Fruit fly (Drosophila melanogaster) Kc167 (cell line): ENCODE data around the gene Ptp10D.
"Not testable (repeated sequence)": the region's sequence is repeated elsewhere in the genome, so short reads cannot be mapped to it uniquely, and the experiment has no call there.

Source experiments
- Myc ChIP-seq: fragments of >200 bp; optimal IDR thresholded peaks from 2 replicates; lab custom pipeline; 2017; ENCODE audit warnings: missing external identifiers
- Sin3A ChIP-seq: fragments of >200 bp; optimal IDR thresholded peaks from 2 replicates; lab custom pipeline; 2018; ENCODE audit warnings: missing external identifiers
- h ChIP-seq: fragments of >200 bp; optimal IDR thresholded peaks from 3 replicates; lab custom pipeline; 2018; ENCODE audit warnings: missing external identifiers
- insv ChIP-seq: fragments of >200 bp; optimal IDR thresholded peaks from 3 replicates; lab custom pipeline; 2018; ENCODE audit warnings: missing external identifiers
- psq ChIP-seq: fragments of >200 bp; optimal IDR thresholded peaks from 2 replicates; lab custom pipeline; 2017; ENCODE audit warnings: missing external identifiers
- ttk ChIP-seq: sonication (Bioruptor generic); optimal IDR thresholded peaks from 2 replicates; lab custom pipeline; 2017; ENCODE audit warnings: missing external identifiers

Ptp10D gene

DNA sequence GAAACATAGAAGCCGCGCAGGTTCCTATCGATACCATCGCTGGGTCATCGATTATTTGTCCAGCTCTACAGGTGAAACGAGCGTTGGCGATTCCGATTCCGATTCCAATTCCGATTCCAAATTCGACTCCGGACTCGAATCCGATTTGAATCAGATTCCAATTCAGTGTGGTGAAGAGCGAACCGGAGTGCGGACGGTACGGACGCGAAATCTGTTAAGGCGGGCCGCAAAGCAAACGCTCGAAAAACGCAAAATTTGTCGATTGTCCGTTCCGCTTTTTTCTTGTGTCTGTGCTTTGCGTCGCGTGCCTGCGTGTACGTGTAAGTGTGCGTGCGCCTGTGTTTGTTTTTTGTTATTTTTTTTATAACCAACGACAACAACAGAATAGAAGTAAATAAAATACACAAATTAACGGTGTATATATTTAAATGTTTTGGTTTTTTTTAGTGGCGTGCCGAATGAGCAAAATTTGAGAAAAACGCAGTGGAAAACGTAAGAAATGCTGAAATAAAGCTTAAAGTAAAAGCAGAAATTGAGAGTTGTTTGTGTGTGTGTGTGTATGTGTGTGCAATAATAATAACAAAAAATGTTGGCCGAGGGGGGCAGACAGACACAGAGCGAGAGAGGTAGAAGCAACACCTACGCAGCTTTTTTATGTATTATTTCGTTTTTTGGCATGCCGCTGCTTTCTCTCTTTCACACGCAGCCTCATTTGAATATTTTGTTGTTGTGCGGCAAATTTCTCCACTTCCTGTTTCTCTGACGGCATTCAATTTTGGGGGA, at the start of gene Ptp10D:
Ptp10D (plus strand) TSS at position 150 of the 783 bp plus-strand sequence.
- TF ChIP-seq Sin3A = no peak
- TF ChIP-seq insv (lab: Kevin White, UChicago) = no peak
- TF ChIP-seq ttk (lab: Kevin White, UChicago) = no peak
- no peak for TF ChIP-seq h (lab: Kevin White, UChicago)
- no peak for TF ChIP-seq psq
- TF ChIP-seq Myc (lab: Kevin White, UChicago) = no peak

DNA sequence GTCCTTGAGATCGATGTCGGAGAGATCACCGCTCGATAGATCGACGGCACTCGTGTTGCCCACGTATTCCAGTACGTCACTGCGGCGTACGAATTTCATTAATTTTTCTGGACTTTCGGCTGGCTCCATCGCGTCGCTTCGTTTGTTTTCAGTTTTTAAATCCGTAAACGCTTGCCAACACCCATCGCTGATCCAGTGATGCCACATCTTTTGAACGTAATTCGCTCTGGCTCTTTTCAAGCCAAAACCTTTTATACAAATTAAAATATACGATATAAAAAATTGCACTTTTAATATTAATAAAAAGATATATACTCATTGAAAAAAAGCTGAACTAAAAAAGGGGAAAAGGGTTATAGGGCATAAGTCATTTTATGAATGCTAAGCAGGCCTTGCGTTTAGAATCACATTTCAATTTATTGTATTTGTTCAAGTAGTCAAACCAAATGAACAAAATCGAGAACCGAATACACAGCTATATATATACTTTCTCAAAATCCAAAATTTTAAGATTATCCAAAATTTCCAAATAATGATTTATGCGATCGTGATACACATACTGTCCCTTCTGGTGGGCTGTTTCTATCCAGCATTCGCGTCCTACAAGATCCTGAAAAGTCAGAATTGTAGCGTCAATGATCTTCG, 49.4 kb upstream of the Ptp10D start, which contains the start of the genes Kmn1 and Reepl1:
Kmn1 (minus strand) TSS at position 173 of the 645 bp plus-strand sequence.
Reepl1 (plus strand) TSS at position 438 of the 645 bp plus-strand sequence.
- TF ChIP-seq Myc (lab: Kevin White, UChicago) = no peak
- no peak for TF ChIP-seq insv (lab: Kevin White, UChicago)
- TF ChIP-seq ttk (lab: Kevin White, UChicago) = no peak
- no peak for TF ChIP-seq psq
- no peak for TF ChIP-seq Sin3A
- no peak for TF ChIP-seq h (lab: Kevin White, UChicago)

- TF ChIP-seq h (lab: Kevin White, UChicago) (no peak), psq (no peak), ttk (lab: Kevin White, UChicago) (no peak), Myc (lab: Kevin White, UChicago) (no peak), insv (lab: Kevin White, UChicago) (no peak), Sin3A (no peak)
These were observed 48.3 kb upstream of the Ptp10D start, which contains the start of gene CG11696 for dm6 chrX:11573529-11573928. Gene CG11696, plus strand, starts transcription at chrX:11573731.

- TF ChIP-seq h (lab: Kevin White, UChicago) (no peak), insv (lab: Kevin White, UChicago) (no peak)
These were observed 45.3 kb upstream of the Ptp10D start, which contains the start of gene CG11695 for dm6 chrX:11576540-11576939. Gene CG11695, plus strand, starts transcription at chrX:11576883.

DNA sequence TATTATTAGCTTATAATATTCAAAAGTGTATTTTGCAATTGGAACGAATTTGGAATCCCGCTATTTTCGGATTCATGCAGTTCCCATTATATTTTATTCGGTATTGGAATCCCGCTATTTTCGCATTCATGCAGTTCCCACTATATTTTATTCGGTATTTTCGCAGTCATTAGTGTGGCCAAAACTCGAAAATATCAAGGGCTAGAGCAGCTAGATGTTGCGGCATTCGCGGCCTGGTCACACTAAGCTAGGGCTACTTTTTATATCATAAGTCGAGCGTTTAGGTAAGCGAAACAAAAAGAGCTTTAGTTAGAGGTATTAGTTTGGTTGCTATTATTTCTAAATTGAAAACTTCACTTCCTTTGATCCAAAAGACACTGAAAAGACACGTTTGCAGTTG, 43.0 kb upstream of the Ptp10D start:
- TF ChIP-seq Myc (lab: Kevin White, UChicago) = no peak
- no peak for TF ChIP-seq h (lab: Kevin White, UChicago)
- TF ChIP-seq psq = no peak
- no peak for TF ChIP-seq ttk (lab: Kevin White, UChicago)
- no peak for TF ChIP-seq insv (lab: Kevin White, UChicago)
- TF ChIP-seq Sin3A = no peak

dm6 chrX:11580200-11580840, 41.5 kb upstream of the Ptp10D start, which contains the start of gene nod:
Gene nod, plus strand, starts transcription at chrX:11580772.
- no peak for TF ChIP-seq Myc (lab: Kevin White, UChicago)
- TF ChIP-seq psq = no peak
- no peak for TF ChIP-seq Sin3A
- no peak for TF ChIP-seq ttk (lab: Kevin White, UChicago)
- no peak for TF ChIP-seq insv (lab: Kevin White, UChicago)
- TF ChIP-seq h (lab: Kevin White, UChicago) = no peak

dm6 chrX:11584075-11584474, 37.7 kb upstream of the Ptp10D start, which contains the start of gene pkm:
Gene pkm, minus strand, starts transcription at chrX:11584175.
- TF ChIP-seq h (lab: Kevin White, UChicago) (no peak), ttk (lab: Kevin White, UChicago) (no peak), Myc (lab: Kevin White, UChicago) (no peak), psq (no peak), insv (lab: Kevin White, UChicago) (no peak), Sin3A (no peak)

DNA sequence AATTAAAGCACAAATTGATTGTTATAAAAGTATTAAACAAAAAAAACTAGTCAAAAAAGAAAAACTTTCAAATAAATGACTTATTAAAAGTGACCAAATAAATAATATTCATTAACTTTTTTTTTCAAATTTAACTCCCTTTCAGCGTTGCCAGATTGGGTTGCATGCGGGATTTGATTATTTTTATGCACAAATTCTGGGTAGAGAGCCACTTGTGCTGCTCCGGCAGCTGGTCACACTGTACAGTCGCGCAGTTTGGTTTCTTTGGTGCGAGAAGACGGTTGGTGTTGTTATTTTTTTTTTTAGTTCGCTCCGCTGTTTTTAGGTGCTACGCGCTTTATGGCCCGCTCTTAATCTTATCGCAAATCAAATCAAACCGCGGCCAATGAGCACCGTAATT, 22.2 kb upstream of the Ptp10D start, which contains the start of gene rho-4:
rho-4 (plus strand) TSS at position 250 of the 400 bp plus-strand sequence.
- not testable (repeated sequence) for TF ChIP-seq insv (lab: Kevin White, UChicago); ttk (lab: Kevin White, UChicago); psq

DNA sequence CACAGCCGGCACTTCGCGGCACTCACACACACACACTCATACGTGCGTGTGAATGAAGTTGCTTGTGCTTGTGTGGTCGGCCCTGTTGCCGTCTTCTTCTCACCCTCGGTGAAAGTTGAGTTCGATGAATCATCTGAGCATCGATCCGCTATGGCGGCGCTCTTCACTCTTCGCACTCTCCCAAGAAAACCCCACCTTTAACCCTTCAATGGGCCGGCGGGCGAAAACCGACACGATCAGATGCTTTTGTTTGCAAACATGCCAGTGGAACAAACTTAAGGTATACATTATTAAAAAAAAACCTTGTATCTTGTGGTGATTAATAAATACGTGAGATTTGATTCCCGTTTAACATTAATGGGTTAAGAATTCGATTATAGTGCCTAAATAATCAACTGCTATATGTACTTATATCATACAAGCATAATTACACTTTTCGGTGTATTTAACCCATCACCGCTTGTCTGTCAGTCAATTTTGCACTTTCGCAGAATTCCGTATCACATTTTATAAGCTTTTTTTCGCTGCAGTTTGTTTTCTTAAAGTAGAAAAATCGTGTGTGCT, 20.9 kb upstream of the Ptp10D start:
- TF ChIP-seq Sin3A (no peak), ttk (lab: Kevin White, UChicago) (no peak), psq (no peak), h (lab: Kevin White, UChicago) (no peak), insv (lab: Kevin White, UChicago) (no peak), Myc (lab: Kevin White, UChicago) (no peak)

DNA sequence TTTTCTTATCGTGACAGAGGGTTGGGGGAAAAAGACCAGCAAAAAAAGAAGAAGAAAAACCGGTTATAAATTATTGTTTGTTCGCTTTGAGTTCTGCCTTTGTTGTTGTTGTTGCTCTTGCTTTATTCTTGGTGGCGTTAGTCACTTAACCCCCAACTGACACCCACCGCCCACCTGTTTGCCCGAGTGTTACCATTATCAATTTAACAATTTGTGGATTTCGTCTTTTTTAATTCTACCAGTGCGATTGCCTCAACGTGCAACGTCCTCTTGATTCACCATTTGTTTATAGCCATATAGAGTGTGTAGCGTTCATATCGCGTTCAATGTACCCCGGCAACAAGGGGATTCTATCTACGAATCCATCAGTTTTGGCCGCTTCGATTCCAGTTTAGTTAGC, 20.4 kb upstream of the Ptp10D start:
- TF ChIP-seq h (lab: Kevin White, UChicago) (no peak), Myc (lab: Kevin White, UChicago) (no peak), psq (no peak), Sin3A (no peak), ttk (lab: Kevin White, UChicago) (no peak), insv (lab: Kevin White, UChicago) (no peak)

- no peak for TF ChIP-seq insv (lab: Kevin White, UChicago)
- no peak for TF ChIP-seq ttk (lab: Kevin White, UChicago)
- no peak for TF ChIP-seq Sin3A
- no peak for TF ChIP-seq h (lab: Kevin White, UChicago)
- no peak for TF ChIP-seq Myc (lab: Kevin White, UChicago)
- no peak for TF ChIP-seq psq
These were observed 17.7 kb upstream of the Ptp10D start, which contains the start of gene CG2533 for dm6 chrX:11604094-11604493. Gene CG2533, minus strand, starts transcription at chrX:11604194.
